Fruit fly (Drosophila melanogaster) whole organism, prepupa: ENCODE results near the gene CG11694.

Experiments used
- CG10631 ChIP-seq: fragments of 200-800 bp; sonication (Bioruptor generic); optimal IDR thresholded peaks from 2 replicates; lab custom pipeline; 2016; ENCODE audit warnings: missing biosample characterization, missing genetic modification characterization
- CG11294 ChIP-seq: fragments of 200-800 bp; sonication (Bioruptor generic); IDR thresholded peaks from 2 replicates; pipeline ENCODE4 v1.3.6; 2022; ENCODE audit warnings: missing biosample characterization, missing genetic modification characterization
- CG11902 ChIP-seq: fragments of 200-800 bp; sonication (Bioruptor generic); optimal IDR thresholded peaks from 3 replicates; lab custom pipeline; 2016; ENCODE audit warnings: missing biosample characterization, missing genetic modification characterization
- CG15336 ChIP-seq: fragments of 200-800 bp; sonication (Bioruptor generic); IDR thresholded peaks from 2 replicates; pipeline ENCODE4 v1.3.6; 2022; ENCODE audit warnings: missing biosample characterization, missing genetic modification characterization
- CG1621 ChIP-seq: fragments of 200-800 bp; sonication (Bioruptor generic); optimal IDR thresholded peaks from 3 replicates; lab custom pipeline; 2018; ENCODE audit warnings: missing biosample characterization, mild to moderate bottlenecking, missing genetic modification characterization
- CG32006 ChIP-seq: fragments of 200-800 bp; sonication (Bioruptor generic); optimal IDR thresholded peaks from 3 replicates; lab custom pipeline; 2017; ENCODE audit warnings: missing biosample characterization, mild to moderate bottlenecking, missing genetic modification characterization
- CG34406 ChIP-seq: fragments of 200-800 bp; sonication (Bioruptor generic); optimal IDR thresholded peaks from 3 replicates; lab custom pipeline; 2016; ENCODE audit warnings: missing biosample characterization, missing genetic modification characterization
- CG3919 ChIP-seq: fragments of 200-800 bp; sonication (Bioruptor generic); optimal IDR thresholded peaks from 3 replicates; lab custom pipeline; 2016; ENCODE audit warnings: missing biosample characterization, missing genetic modification characterization
- CG4318 ChIP-seq: fragments of 200-800 bp; sonication (Bioruptor generic); optimal IDR thresholded peaks from 3 replicates; lab custom pipeline; 2017; ENCODE audit warnings: missing biosample characterization, mild to moderate bottlenecking, missing genetic modification characterization
- CG6163 ChIP-seq: fragments of 200-800 bp; sonication (Bioruptor generic); IDR thresholded peaks from 3 replicates; pipeline ENCODE4 v1.3.6; 2022; ENCODE audit warnings: missing biosample characterization, missing genetic modification characterization
- CG6276 ChIP-seq: fragments of 200-800 bp; sonication (Bioruptor generic); optimal IDR thresholded peaks from 2 replicates; lab custom pipeline; 2017; ENCODE audit warnings: missing biosample characterization, mild to moderate bottlenecking, missing genetic modification characterization
- CG6792 ChIP-seq: fragments of 200-800 bp; sonication (Bioruptor generic); optimal IDR thresholded peaks from 3 replicates; lab custom pipeline; 2016; ENCODE audit warnings: missing biosample characterization, missing genetic modification characterization
- CG7368 ChIP-seq: fragments of 200-800 bp; sonication (Bioruptor generic); optimal IDR thresholded peaks from 3 replicates; lab custom pipeline; 2016; ENCODE audit warnings: missing biosample characterization, missing genetic modification characterization
- CG8319 ChIP-seq: fragments of 200-800 bp; sonication (Bioruptor generic); optimal IDR thresholded peaks from 3 replicates; lab custom pipeline; 2016; ENCODE audit warnings: missing biosample characterization, missing genetic modification characterization
- CG9139 ChIP-seq: fragments of 200-800 bp; sonication (Bioruptor generic); optimal IDR thresholded peaks from 3 replicates; lab custom pipeline; 2017; ENCODE audit warnings: missing biosample characterization, mild to moderate bottlenecking, missing genetic modification characterization
- Eip75B ChIP-seq: fragments of 200-800 bp; sonication (Bioruptor generic); optimal IDR thresholded peaks from 3 replicates; lab custom pipeline; 2016; ENCODE audit warnings: missing biosample characterization, missing genetic modification characterization
- Eip78C ChIP-seq: fragments of 200-800 bp; sonication (Bioruptor generic); peaks from one replicate; lab custom pipeline; 2016; ENCODE audit warnings: missing biosample characterization, missing genetic modification characterization
- Eip93F ChIP-seq: fragments of 200-800 bp; sonication (Bioruptor generic); optimal IDR thresholded peaks from 2 replicates; lab custom pipeline; 2016; ENCODE audit warnings: missing biosample characterization, mild to moderate bottlenecking, missing genetic modification characterization
- Ets96B ChIP-seq: fragments of 200-800 bp; optimal IDR thresholded peaks from 2 replicates; lab custom pipeline; 2019; ENCODE audit warnings: missing biosample characterization, mild to moderate bottlenecking, missing genetic modification characterization, moderate library complexity
- Hr38 ChIP-seq: sonication (Bioruptor generic); optimal IDR thresholded peaks from 2 replicates; lab custom pipeline; 2016; ENCODE audit warnings: missing biosample characterization, missing genetic modification characterization
- Hr39 ChIP-seq: fragments of 200-800 bp; sonication (Bioruptor generic); optimal IDR thresholded peaks from 2 replicates; lab custom pipeline; 2016; ENCODE audit warnings: missing biosample characterization, missing genetic modification characterization
- Lpt ChIP-seq: fragments of 200-800 bp; sonication (Bioruptor generic); optimal IDR thresholded peaks from 3 replicates; lab custom pipeline; 2016; ENCODE audit warnings: missing biosample characterization, missing genetic modification characterization
- OdsH ChIP-seq: fragments of 200-800 bp; sonication (Bioruptor generic); optimal IDR thresholded peaks from 3 replicates; lab custom pipeline; 2016; ENCODE audit warnings: missing biosample characterization, missing genetic modification characterization
- Sox102F ChIP-seq: fragments of 200-800 bp; sonication (Bioruptor generic); optimal IDR thresholded peaks from 2 replicates; lab custom pipeline; 2016; ENCODE audit warnings: missing biosample characterization, mild to moderate bottlenecking, missing genetic modification characterization
- Sox14 ChIP-seq: fragments of 200-800 bp; sonication (Bioruptor generic); optimal IDR thresholded peaks from 3 replicates; lab custom pipeline; 2016; ENCODE audit warnings: missing biosample characterization, missing genetic modification characterization
- Sox15 ChIP-seq: fragments of 200-800 bp; sonication (Bioruptor generic); optimal IDR thresholded peaks from 3 replicates; lab custom pipeline; 2016; ENCODE audit warnings: missing biosample characterization, missing genetic modification characterization
- acj6 ChIP-seq: fragments of 200-800 bp; sonication (Bioruptor generic); optimal IDR thresholded peaks from 3 replicates; lab custom pipeline; 2016; ENCODE audit warnings: missing biosample characterization, missing genetic modification characterization
- cyc ChIP-seq: fragments of 200-800 bp; sonication (Bioruptor generic); optimal IDR thresholded peaks from 3 replicates; lab custom pipeline; 2016; ENCODE audit warnings: missing biosample characterization, missing genetic modification characterization
- dac ChIP-seq: fragments of 200-800 bp; sonication (Bioruptor generic); optimal IDR thresholded peaks from 2 replicates; lab custom pipeline; 2017; ENCODE audit warnings: missing biosample characterization, mild to moderate bottlenecking, missing genetic modification characterization
- dsx ChIP-seq: fragments of 200-800 bp; optimal IDR thresholded peaks from 3 replicates; lab custom pipeline; 2019; ENCODE audit warnings: missing biosample characterization, mild to moderate bottlenecking, missing genetic modification characterization, moderate library complexity; ENCODE audit not compliant: poor library complexity, severe bottlenecking
- eg ChIP-seq: fragments of 200-800 bp; sonication (Bioruptor generic); IDR thresholded peaks from 3 replicates; pipeline ENCODE4 v1.3.6; 2022; ENCODE audit warnings: missing biosample characterization, missing genetic modification characterization
- fkh ChIP-seq: fragments of 200-800 bp; sonication (Bioruptor generic); optimal IDR thresholded peaks from 3 replicates; lab custom pipeline; 2017; ENCODE audit warnings: missing biosample characterization, mild to moderate bottlenecking, missing genetic modification characterization, moderate library complexity
- lz ChIP-seq: fragments of 200-800 bp; sonication (Bioruptor generic); optimal IDR thresholded peaks from 3 replicates; lab custom pipeline; 2016; ENCODE audit warnings: missing biosample characterization, missing genetic modification characterization
- net ChIP-seq: fragments of 200-800 bp; sonication (Bioruptor generic); optimal IDR thresholded peaks from 3 replicates; lab custom pipeline; 2016; ENCODE audit warnings: missing biosample characterization, missing genetic modification characterization
- spab ChIP-seq: fragments of 200-800 bp; sonication (Bioruptor generic); optimal IDR thresholded peaks from 2 replicates; lab custom pipeline; 2017; ENCODE audit warnings: missing biosample characterization, mild to moderate bottlenecking, missing genetic modification characterization, missing genetic modification reagents
- ss ChIP-seq, 2 experiments: fragments of 200-800 bp; sonication (Bioruptor generic); optimal IDR thresholded peaks; 2 replicates in 1 of 2; 3 replicates in 1 of 2; lab custom pipeline; 2017 to 2018; ENCODE audit warnings: mild to moderate bottlenecking in 2 of 2, missing biosample characterization in 2 of 2, missing genetic modification characterization in 2 of 2, moderate library complexity in 1 of 2
- svp ChIP-seq: fragments of 200-800 bp; sonication (Bioruptor generic); peaks from one replicate; lab custom pipeline; 2016; ENCODE audit warnings: missing biosample characterization, missing genetic modification characterization
- topi ChIP-seq: fragments of 200-800 bp; sonication (Bioruptor generic); optimal IDR thresholded peaks from 3 replicates; lab custom pipeline; 2016; ENCODE audit warnings: missing biosample characterization, missing genetic modification characterization
- vri ChIP-seq: fragments of 200-800 bp; sonication (Bioruptor generic); optimal IDR thresholded peaks from 3 replicates; lab custom pipeline; 2016; ENCODE audit warnings: missing biosample characterization, mild to moderate bottlenecking, missing genetic modification characterization

Gene CG11694

DNA sequence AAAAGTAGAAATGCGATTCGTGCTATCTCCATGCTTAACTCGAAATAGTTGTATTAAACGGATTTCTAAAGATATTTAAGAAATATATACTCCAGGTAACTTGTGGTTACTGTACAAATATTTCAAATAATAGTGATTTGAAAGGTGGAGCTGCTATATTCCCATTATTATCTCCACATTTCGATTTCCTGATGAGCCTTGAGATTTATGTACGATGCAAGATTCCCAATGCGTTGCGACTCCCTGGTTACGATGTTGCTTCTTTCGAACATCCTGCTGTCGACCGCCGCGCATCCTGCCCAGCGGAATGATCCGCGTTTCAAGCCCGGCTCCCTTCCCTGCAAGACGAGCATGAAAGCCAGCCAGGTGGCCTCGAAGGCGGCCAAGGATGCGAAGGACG is at the start of gene CG11694, which contains the start of gene CG11698:
TSS of gene CG11694 (minus strand) at position 101 of the 400 bp plus-strand sequence.
TSS of gene CG11698 (plus strand) at position 152 of the 400 bp plus-strand sequence.
- TF ChIP-seq Eip93F, result no peak
- TF ChIP-seq CG11294, result no peak
- no peak for TF ChIP-seq topi
- no peak for TF ChIP-seq net (GFP tag; lab: Kevin White, UChicago)
- TF ChIP-seq Sox14 (GFP tag; lab: Kevin White, UChicago), result no peak
- no peak for TF ChIP-seq vri (GFP tag; lab: Kevin White, UChicago)
- TF ChIP-seq Hr38 (GFP tag; lab: Kevin White, UChicago), result no peak
- no peak for TF ChIP-seq CG7368 (GFP tag; lab: Kevin White, UChicago)
- no peak for TF ChIP-seq CG9139
- no peak for TF ChIP-seq Hr39 (GFP tag; lab: Kevin White, UChicago)
- TF ChIP-seq OdsH (GFP tag; lab: Kevin White, UChicago), result no peak
- TF ChIP-seq Eip75B (GFP tag; lab: Kevin White, UChicago), result no peak
- TF ChIP-seq Ets96B (tag; lab: Kevin White, UChicago), result no peak
- no peak for TF ChIP-seq CG11902 (GFP tag; lab: Kevin White, UChicago)
- TF ChIP-seq CG1621 (tag; lab: Kevin White, UChicago), result no peak
- no peak for TF ChIP-seq Sox102F (GFP tag; lab: Kevin White, UChicago)
- no peak for TF ChIP-seq dac (GFP tag; lab: Kevin White, UChicago)
- no peak for TF ChIP-seq dsx (GFP tag; lab: Kevin White, UChicago)
- TF ChIP-seq CG6276 (GFP tag; lab: Kevin White, UChicago), result no peak

DNA sequence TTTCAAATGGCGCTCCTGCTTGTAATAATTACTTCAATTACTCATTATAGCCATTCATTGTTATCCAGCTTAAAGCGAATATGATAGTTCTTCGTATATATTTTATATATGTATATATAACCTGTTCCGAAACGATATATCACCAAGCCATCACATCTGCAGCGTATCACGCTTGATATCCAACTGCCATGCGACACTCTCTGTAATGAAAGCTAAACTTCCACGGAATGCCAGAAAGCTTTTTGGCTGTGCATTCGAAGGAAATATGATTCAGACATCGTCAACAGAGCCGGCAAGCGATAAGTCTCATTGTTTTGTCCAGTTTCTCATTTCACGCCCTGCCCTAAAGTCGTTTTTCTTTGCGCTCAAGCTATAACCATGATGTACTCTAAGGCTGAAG is 46.1 kb upstream of the CG11694 start:
- no peak for TF ChIP-seq lz (GFP tag; lab: Kevin White, UChicago)
- TF ChIP-seq CG11294, result no peak
- TF ChIP-seq CG6792 (GFP tag; lab: Kevin White, UChicago), result no peak
- peak; percentile 24 for TF ChIP-seq Eip78C (GFP tag; lab: Kevin White, UChicago)
- no peak for TF ChIP-seq ss (GFP tag; optimal IDR thresholded peaks at IDR 0.05; lab: Kevin White, UChicago)
- TF ChIP-seq, all 60 proteins: peak for 1

DNA sequence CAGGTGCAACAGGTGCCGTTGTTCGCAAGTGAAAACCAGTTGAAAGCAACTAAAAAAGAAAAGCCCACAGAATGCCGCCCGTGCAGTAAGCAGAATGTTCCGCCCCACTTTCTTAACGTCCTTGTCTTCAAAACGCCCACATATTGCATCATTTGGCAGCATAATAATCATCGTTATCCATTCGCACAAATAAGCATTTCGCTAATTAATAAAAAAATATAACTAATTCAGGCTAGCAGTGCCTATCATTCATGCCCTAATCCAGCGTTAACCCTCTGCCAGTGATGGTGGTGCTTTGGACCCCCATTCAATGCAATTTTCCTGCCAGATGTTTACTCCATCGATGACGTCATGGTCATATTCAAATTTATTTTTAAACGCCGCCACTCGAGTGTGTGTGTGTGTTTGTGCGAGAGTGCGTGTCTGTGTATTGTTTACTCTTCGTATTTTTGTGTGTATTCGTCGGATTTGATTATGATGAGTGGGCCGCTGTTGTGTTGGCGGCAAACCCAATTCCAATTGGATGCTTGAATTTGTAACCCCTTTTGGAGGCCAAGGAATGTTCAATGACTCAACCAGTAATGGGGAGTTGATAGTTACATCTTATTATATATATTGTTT is 45.5 kb upstream of the CG11694 start:
- no peak for TF ChIP-seq CG34406
- no peak for TF ChIP-seq lz (GFP tag; lab: Kevin White, UChicago)
- TF ChIP-seq ss (GFP tag; optimal IDR thresholded peaks at IDR 0.05; lab: Kevin White, UChicago), result no peak
- TF ChIP-seq CG10631 (GFP tag; lab: Kevin White, UChicago), result no peak
- no peak for TF ChIP-seq Sox102F (GFP tag; lab: Kevin White, UChicago)
- TF ChIP-seq acj6 (GFP tag; lab: Kevin White, UChicago), result no peak
- peak; percentile 90 for TF ChIP-seq fkh (GFP tag; lab: Kevin White, UChicago)
- peak; percentile 39 for TF ChIP-seq net (GFP tag; lab: Kevin White, UChicago)
- TF ChIP-seq spab (GFP tag; lab: Kevin White, UChicago), result no peak
- no peak for TF ChIP-seq CG4318
- no peak for TF ChIP-seq CG3919
- TF ChIP-seq CG11294, result no peak
- TF ChIP-seq vri (GFP tag; lab: Kevin White, UChicago), result peak; percentile 86
- TF ChIP-seq Eip78C (GFP tag; lab: Kevin White, UChicago), result peak; percentile 80
- TF ChIP-seq Lpt (GFP tag; lab: Kevin White, UChicago), result no peak
- no peak for TF ChIP-seq dac (GFP tag; lab: Kevin White, UChicago)
- TF ChIP-seq topi, result no peak
- no peak for TF ChIP-seq CG7368 (GFP tag; lab: Kevin White, UChicago)
- TF ChIP-seq CG8319 (GFP tag; lab: Kevin White, UChicago), result no peak
- no peak for TF ChIP-seq CG32006 (GFP tag; lab: Kevin White, UChicago)
- TF ChIP-seq OdsH (GFP tag; lab: Kevin White, UChicago), result no peak
- TF ChIP-seq svp (GFP tag; lab: Kevin White, UChicago), result peak; percentile 67
- no peak for TF ChIP-seq Sox15 (GFP tag; lab: Kevin White, UChicago)
- TF ChIP-seq CG6163, result no peak
- TF ChIP-seq CG6792 (GFP tag; lab: Kevin White, UChicago), result no peak
- TF ChIP-seq Eip93F, result no peak
- TF ChIP-seq Hr39 (GFP tag; lab: Kevin White, UChicago), result no peak
- no peak for TF ChIP-seq eg (GFP tag; lab: Robert Waterston, UW)
- TF ChIP-seq CG6276 (GFP tag; lab: Kevin White, UChicago), result no peak
- no peak for TF ChIP-seq CG9139
- TF ChIP-seq CG15336 (GFP tag; lab: Robert Waterston, UW), result no peak
- TF ChIP-seq Ets96B (tag; lab: Kevin White, UChicago), result no peak
- no peak for TF ChIP-seq cyc (GFP tag; lab: Kevin White, UChicago)
